Worm (Caenorhabditis elegans) whole organism, L1 larva: ENCODE results near the gene F58D12.3.

ENCODE experiments used
- Y116A8C.19 ChIP-seq: sonication (generic microtip); optimal IDR thresholded peaks from 2 replicates; lab custom pipeline; 2016; ENCODE audit warnings: missing compliant biosample characterization, missing genetic modification characterization, borderline replicate concordance
- aha-1 ChIP-seq: fragments of 150-350 bp; optimal IDR thresholded peaks from 2 replicates; lab custom pipeline; 2014; ENCODE audit warnings: missing biosample characterization, missing genetic modification characterization
- alr-1 ChIP-seq: fragments of 200-800 bp; sonication (Bioruptor generic); optimal IDR thresholded peaks from 2 replicates; lab custom pipeline; 2018; ENCODE audit warnings: borderline replicate concordance, mild to moderate bottlenecking, missing genetic modification characterization, missing compliant biosample characterization
- aly-2 ChIP-seq: fragments of 150-350 bp; optimal IDR thresholded peaks from 2 replicates; lab custom pipeline; 2014; ENCODE audit warnings: missing biosample characterization, missing genetic modification characterization
- ama-1 ChIP-seq: fragments of 150-350 bp; optimal IDR thresholded peaks from 2 replicates; lab custom pipeline; 2014
- ceh-8 ChIP-seq: fragments of 200-800 bp; sonication (Bioruptor generic); optimal IDR thresholded peaks from 2 replicates; lab custom pipeline; 2018; ENCODE audit warnings: mild to moderate bottlenecking, missing genetic modification characterization, moderate library complexity, missing compliant biosample characterization
- ceh-82 ChIP-seq, 3 experiments: fragments of 150-350 bp in 1 of 3; sonication (generic microtip) in 2 of 3; optimal IDR thresholded peaks; 2 replicates each; lab custom pipeline; 2014 to 2017; ENCODE audit warnings: missing biosample characterization in 3 of 3, missing genetic modification characterization in 3 of 3
- dsc-1 ChIP-seq: sonication (generic microtip); optimal IDR thresholded peaks from 2 replicates; lab custom pipeline; 2016; ENCODE audit warnings: mild to moderate bottlenecking, missing genetic modification characterization, missing compliant biosample characterization
- efl-1 ChIP-seq, 4 experiments: fragments of 150-350 bp; optimal IDR thresholded peaks in 3 of 4; peaks in 1 of 4; 1 replicate in 1 of 4; 2 replicates in 3 of 4; lab custom pipeline; 2014; ENCODE audit warnings: missing biosample characterization in 2 of 4, missing genetic modification characterization in 2 of 4, missing genetic modification reagents in 2 of 4
- egl-27 ChIP-seq, 2 experiments: fragments of 150-350 bp in 1 of 2; sonication (generic microtip); optimal IDR thresholded peaks; 3 replicates each; lab custom pipeline; 2017 to 2018; ENCODE audit warnings: missing biosample characterization in 2 of 2, missing genetic modification characterization in 2 of 2, missing genetic modification reagents in 2 of 2
- elt-2 ChIP-seq: sonication (generic microtip); optimal IDR thresholded peaks from 2 replicates; lab custom pipeline; 2016; ENCODE audit warnings: missing genetic modification characterization, mild to moderate bottlenecking, inconsistent platforms, missing compliant biosample characterization, missing genetic modification reagents
- elt-3 ChIP-seq, 6 experiments: fragments of 150-350 bp in 1 of 6; sonication (generic microtip); optimal IDR thresholded peaks; 2 replicates each; lab custom pipeline; 2017 to 2018; ENCODE audit warnings: missing biosample characterization in 6 of 6, missing genetic modification characterization in 6 of 6, inconsistent platforms in 1 of 6
- fkh-8 ChIP-seq: sonication (generic microtip); optimal IDR thresholded peaks from 2 replicates; lab custom pipeline; 2016; ENCODE audit warnings: mild to moderate bottlenecking, missing genetic modification characterization, missing compliant biosample characterization
- grh-1 ChIP-seq: fragments of 200-800 bp; sonication (Bioruptor generic); IDR thresholded peaks from 2 replicates; pipeline ENCODE4 v1.3.6; 2022; ENCODE audit warnings: missing genetic modification reagents, missing genetic modification characterization, missing compliant biosample characterization
- hlh-17 ChIP-seq: fragments of 200-800 bp; sonication (Bioruptor generic); optimal IDR thresholded peaks from 2 replicates; lab custom pipeline; 2018; ENCODE audit warnings: missing genetic modification characterization, mild to moderate bottlenecking, missing compliant biosample characterization, moderate library complexity, borderline replicate concordance
- lin-13 ChIP-seq: fragments of 150-350 bp; optimal IDR thresholded peaks from 2 replicates; lab custom pipeline; 2014; ENCODE audit warnings: missing biosample characterization, missing genetic modification reagents, missing genetic modification characterization
- lin-14 ChIP-seq: fragments of 200-800 bp; sonication (Bioruptor generic); optimal IDR thresholded peaks from 2 replicates; lab custom pipeline; 2018; ENCODE audit warnings: mild to moderate bottlenecking, missing genetic modification characterization, moderate library complexity, missing compliant biosample characterization
- lir-3 ChIP-seq: sonication (generic microtip); optimal IDR thresholded peaks from 2 replicates; lab custom pipeline; 2016; ENCODE audit warnings: mild to moderate bottlenecking, missing genetic modification characterization, moderate library complexity, missing compliant biosample characterization; ENCODE audit not compliant: poor library complexity
- lsy-2 ChIP-seq, 2 experiments: fragments of 150-350 bp; optimal IDR thresholded peaks; 2 replicates each; lab custom pipeline; 2014; ENCODE audit warnings: missing biosample characterization in 2 of 2, missing genetic modification characterization in 2 of 2
- mef-2 ChIP-seq: fragments of 150-350 bp; optimal IDR thresholded peaks from 2 replicates; lab custom pipeline; 2014; ENCODE audit warnings: missing biosample characterization, missing genetic modification characterization
- mep-1 ChIP-seq: fragments of 150-350 bp; optimal IDR thresholded peaks from 2 replicates; lab custom pipeline; 2014; ENCODE audit warnings: missing biosample characterization, missing genetic modification characterization
- nhr-19 ChIP-seq: fragments of 200-800 bp; sonication (Bioruptor generic); conservative IDR thresholded peaks from 2 replicates; pipeline ENCODE4 v1.3.6; 2022; ENCODE audit warnings: missing genetic modification characterization, missing compliant biosample characterization
- nhr-20 ChIP-seq: sonication (generic microtip); optimal IDR thresholded peaks from 2 replicates; lab custom pipeline; 2016; ENCODE audit warnings: mild to moderate bottlenecking, missing genetic modification characterization, missing compliant biosample characterization
- nhr-47 ChIP-seq: sonication (generic microtip); optimal IDR thresholded peaks from 2 replicates; lab custom pipeline; 2016; ENCODE audit warnings: mild to moderate bottlenecking, missing genetic modification characterization, moderate library complexity, missing compliant biosample characterization
- nhr-71 ChIP-seq: sonication (generic microtip); optimal IDR thresholded peaks from 2 replicates; lab custom pipeline; 2016; ENCODE audit warnings: mild to moderate bottlenecking, missing genetic modification characterization, moderate library complexity, missing compliant biosample characterization
- nhr-76 ChIP-seq: sonication (generic microtip); optimal IDR thresholded peaks from 2 replicates; lab custom pipeline; 2017; ENCODE audit warnings: missing biosample characterization, missing genetic modification characterization
- nhr-77 ChIP-seq: fragments of 150-350 bp; optimal IDR thresholded peaks from 2 replicates; lab custom pipeline; 2014; ENCODE audit warnings: missing biosample characterization, missing genetic modification characterization
- nhr-85 ChIP-seq: sonication (generic microtip); peaks from one replicate; lab custom pipeline; 2016; ENCODE audit warnings: missing genetic modification characterization, inconsistent platforms, missing compliant biosample characterization
- nhr-90 ChIP-seq: sonication (generic microtip); optimal IDR thresholded peaks from 2 replicates; lab custom pipeline; 2016; ENCODE audit warnings: mild to moderate bottlenecking, missing genetic modification characterization, missing compliant biosample characterization; ENCODE audit not compliant: poor library complexity
- rnt-1 ChIP-seq: sonication (generic microtip); optimal IDR thresholded peaks from 2 replicates; lab custom pipeline; 2016; ENCODE audit warnings: mild to moderate bottlenecking, missing genetic modification characterization, moderate library complexity, missing compliant biosample characterization
- snpc-4 ChIP-seq: fragments of 150-350 bp; optimal IDR thresholded peaks from 2 replicates; lab custom pipeline; 2014; ENCODE audit warnings: missing biosample characterization, missing genetic modification characterization
- sox-4 ChIP-seq: sonication (generic microtip); optimal IDR thresholded peaks from 2 replicates; lab custom pipeline; 2016; ENCODE audit warnings: missing genetic modification characterization, missing compliant biosample characterization
- swsn-7 ChIP-seq: sonication (generic microtip); optimal IDR thresholded peaks from 2 replicates; lab custom pipeline; 2016; ENCODE audit warnings: missing genetic modification characterization, missing compliant biosample characterization
- tbx-2 ChIP-seq: sonication (generic microtip); optimal IDR thresholded peaks from 2 replicates; lab custom pipeline; 2016; ENCODE audit warnings: missing genetic modification characterization, missing compliant biosample characterization
- unc-130 ChIP-seq: fragments of 150-350 bp; optimal IDR thresholded peaks from 2 replicates; lab custom pipeline; 2017; ENCODE audit warnings: missing biosample characterization, missing genetic modification characterization, inconsistent platforms
- xbp-1 ChIP-seq: sonication (generic microtip); optimal IDR thresholded peaks from 2 replicates; lab custom pipeline; 2016; ENCODE audit warnings: missing genetic modification characterization, missing compliant biosample characterization

The F58D12.3 gene

DNA sequence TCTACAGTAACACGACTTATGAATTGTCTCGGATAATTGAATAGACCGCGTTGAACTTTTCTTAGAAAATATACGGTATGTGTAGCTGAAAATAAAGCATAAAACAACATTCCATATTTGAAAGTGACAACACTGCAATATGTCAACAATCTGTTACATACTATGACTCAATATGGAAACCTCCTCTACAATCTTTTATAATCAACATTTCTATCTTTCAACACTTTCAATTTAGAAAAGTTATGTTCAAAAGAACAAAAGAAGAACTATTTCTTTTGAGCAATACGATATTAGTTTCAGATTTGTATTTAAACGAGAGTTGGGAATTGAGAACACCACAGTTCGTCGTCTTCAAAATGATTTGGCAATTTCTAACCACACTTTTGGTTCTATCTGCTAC lies 24.8 kb downstream of the F58D12.3 start, which contains the start of gene D1086.10:
Gene D1086.10, plus strand, starts transcription at position 301 of the 400 bp plus-strand sequence.
- TF ChIP-seq elt-3 (tag; optimal IDR thresholded peaks at IDR 0.05; lab: Kevin White, UChicago), result no peak
- no peak for TF ChIP-seq rnt-1 (tag; lab: Kevin White, UChicago)
- no peak for TF ChIP-seq nhr-19 (GFP tag; lab: Robert Waterston, UW)
- no peak for TF ChIP-seq Y116A8C.19 (tag; lab: Kevin White, UChicago)
- TF ChIP-seq lir-3 (tag; lab: Kevin White, UChicago), result no peak

DNA sequence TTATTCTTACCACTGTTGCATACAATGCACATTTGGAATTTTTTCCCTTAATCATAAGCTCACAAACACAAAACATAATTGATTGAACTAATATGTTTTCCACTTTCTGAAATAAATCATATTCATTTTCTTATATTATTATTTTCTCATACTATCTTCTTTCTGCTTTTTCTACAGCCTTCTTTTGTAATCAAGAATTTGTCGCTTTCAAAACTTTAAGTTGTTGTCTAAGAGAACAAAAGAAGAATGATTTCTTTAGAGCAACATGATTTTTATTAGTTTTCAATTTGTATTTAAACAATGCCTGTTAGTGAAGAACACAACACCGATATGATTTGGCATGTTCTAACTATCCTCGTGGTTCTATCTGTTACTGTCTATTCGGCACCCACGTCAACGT lies 26.3 kb downstream of the F58D12.3 start, which contains the start of gene D1086.7:
Gene D1086.7, plus strand, starts transcription at position 301 of the 400 bp plus-strand sequence.
- TF ChIP-seq hlh-17 (GFP tag; lab: Kevin White, UChicago), result no peak

DNA sequence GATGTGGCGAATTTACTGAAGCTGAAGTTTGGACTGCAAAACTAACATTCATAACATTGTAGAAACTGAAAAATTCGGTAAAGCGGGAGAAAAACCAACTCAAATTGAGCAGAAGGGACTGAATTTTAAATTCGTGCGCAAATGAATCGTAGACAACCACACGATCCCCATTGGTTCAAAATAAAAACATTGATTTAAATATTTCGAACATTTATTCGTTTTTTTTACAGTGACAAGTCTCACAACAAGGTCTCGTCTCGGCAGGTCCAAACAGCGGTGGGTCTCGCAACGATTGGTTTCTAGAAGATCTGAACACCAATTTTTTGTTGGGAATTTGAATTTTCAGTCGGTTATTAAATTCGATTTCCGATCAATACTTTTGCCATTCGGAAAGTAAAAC lies 27.9 kb downstream of the F58D12.3 start, which contains the start of gene D1086.18:
Gene D1086.18, plus strand, starts transcription at position 301 of the 400 bp plus-strand sequence.
- no peak for TF ChIP-seq hlh-17 (GFP tag; lab: Kevin White, UChicago)
- TF ChIP-seq nhr-77, result no peak
- no peak for TF ChIP-seq lsy-2 (tag; optimal IDR thresholded peaks at IDR 0.05; lab: Kevin White, UChicago)
- no peak for TF ChIP-seq ceh-8 (GFP tag; lab: Kevin White, UChicago)
- no peak for TF ChIP-seq egl-27 (tag; optimal IDR thresholded peaks at IDR 0.05; lab: Kevin White, UChicago)
- TF ChIP-seq efl-1 (optimal IDR thresholded peaks at IDR 0.05; lab: Kevin White, UChicago), result no peak
- TF ChIP-seq efl-1 (GFP tag; optimal IDR thresholded peaks at IDR 0.05 in 1 of 2; lab: Kevin White, UChicago), result no peak
- no peak for TF ChIP-seq aha-1

DNA sequence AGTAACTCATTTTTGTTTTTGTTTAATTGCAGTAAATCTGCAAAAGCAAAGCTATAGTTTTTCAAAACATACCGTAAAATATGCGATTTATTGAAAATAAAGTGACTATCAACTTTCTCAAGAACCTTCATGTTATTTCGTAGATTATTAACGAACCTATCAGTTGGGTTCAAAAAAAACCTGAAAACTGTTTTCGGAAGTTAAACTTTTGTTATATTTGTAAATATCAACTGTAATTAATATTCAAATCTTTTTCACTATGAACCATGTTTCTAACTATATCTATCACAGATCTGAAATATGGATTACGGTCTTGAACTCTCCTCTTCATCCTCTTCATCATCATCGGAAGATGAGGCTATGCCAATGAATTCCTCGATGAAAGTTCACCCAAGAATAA lies 30.4 kb downstream of the F58D12.3 start, which contains the start of gene D1086.19:
Gene D1086.19, plus strand, starts transcription at position 301 of the 400 bp plus-strand sequence.
- TF ChIP-seq lir-3 (tag; lab: Kevin White, UChicago), result no peak
- no peak for TF ChIP-seq grh-1 (GFP tag; lab: Robert Waterston, UW)
- TF ChIP-seq rnt-1 (tag; lab: Kevin White, UChicago), result no peak
- no peak for TF ChIP-seq lsy-2 (tag; optimal IDR thresholded peaks at IDR 0.05; lab: Kevin White, UChicago)
- TF ChIP-seq efl-1 (optimal IDR thresholded peaks at IDR 0.05; lab: Kevin White, UChicago), result no peak
- no peak for TF ChIP-seq efl-1 (GFP tag; optimal IDR thresholded peaks at IDR 0.05 in 1 of 2; lab: Kevin White, UChicago)
- TF ChIP-seq nhr-76, result no peak
- no peak for TF ChIP-seq ceh-82 (tag; optimal IDR thresholded peaks at IDR 0.05; lab: Kevin White, UChicago)
- no peak for TF ChIP-seq tbx-2 (tag; lab: Kevin White, UChicago)
- TF ChIP-seq lin-13 (GFP tag; lab: Kevin White, UChicago), result no peak

DNA sequence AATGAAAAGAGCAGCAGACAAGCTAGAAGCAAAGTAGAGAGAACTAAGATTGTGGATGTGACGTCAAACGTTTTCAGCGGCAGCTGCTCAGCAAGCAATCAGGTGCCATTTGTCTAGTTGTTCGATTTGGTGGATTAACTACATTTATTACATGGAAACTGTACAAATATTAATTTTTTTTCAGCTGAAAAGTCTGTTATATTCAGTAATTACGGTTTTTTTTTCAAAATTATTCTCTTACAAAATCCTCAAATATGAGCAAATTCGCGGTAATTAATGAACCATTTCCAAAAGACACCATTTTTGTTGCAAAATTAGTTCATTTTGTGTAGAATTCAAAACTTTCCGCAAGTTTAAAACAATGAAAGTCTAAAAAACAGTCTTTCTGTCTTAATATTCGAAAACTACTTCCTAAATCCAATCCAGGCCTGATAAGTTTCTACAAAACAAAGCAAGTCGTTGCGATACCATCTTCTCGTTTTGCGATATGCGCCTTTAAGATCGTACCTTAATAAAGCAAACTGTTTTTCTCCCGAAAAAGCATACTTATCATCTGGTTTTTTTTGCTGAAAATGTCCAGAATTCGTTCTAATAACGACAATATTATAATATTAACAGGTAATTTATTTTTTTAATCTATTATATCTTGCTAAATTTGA lies 32.8 kb downstream of the F58D12.3 start, which contains the start of the genes D1086.5 and him-5:
Gene D1086.5, minus strand, starts transcription at position 51 of the 659 bp plus-strand sequence.
Gene him-5, plus strand, starts transcription at position 118 of the 659 bp plus-strand sequence.
- TF ChIP-seq lin-14 (no peak), unc-130 (tag; lab: Kevin White, UChicago) (peak; percentile 8), aly-2 (tag; lab: Kevin White, UChicago) (no peak), rnt-1 (tag; lab: Kevin White, UChicago) (peak; percentile 17)

DNA sequence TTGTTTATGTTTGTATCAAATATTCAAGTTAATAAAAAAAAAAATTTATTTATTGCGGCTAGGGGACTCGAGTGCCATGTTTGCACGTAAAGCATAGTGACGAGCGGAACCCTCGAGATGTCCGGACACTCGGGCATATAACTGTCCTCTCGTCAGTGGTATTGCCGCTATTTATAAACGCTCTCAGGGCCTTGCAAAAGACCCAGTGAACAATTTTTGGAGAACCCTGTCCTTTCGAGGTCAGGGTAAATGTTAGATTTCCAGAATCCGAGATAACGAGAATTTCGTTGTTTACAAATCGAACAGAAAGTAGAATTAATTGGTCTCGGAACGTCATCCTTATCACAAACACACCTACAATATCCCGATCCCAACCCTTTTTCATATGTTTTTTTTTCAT lies 34.8 kb downstream of the F58D12.3 start, which contains the start of gene D1086.3:
Gene D1086.3, plus strand, starts transcription at position 390 of the 400 bp plus-strand sequence.
- TF ChIP-seq mef-2 (tag; lab: Kevin White, UChicago), result no peak
- peak; percentile 4 for TF ChIP-seq mep-1
- peak; percentile 51 for TF ChIP-seq nhr-20 (tag; lab: Kevin White, UChicago)
- peak; percentile 72 for TF ChIP-seq nhr-47 (tag; lab: Kevin White, UChicago)
- peak; percentile 27 for TF ChIP-seq xbp-1 (tag; lab: Kevin White, UChicago)
- TF ChIP-seq tbx-2 (tag; lab: Kevin White, UChicago), result peak; percentile 31
- TF ChIP-seq nhr-71 (tag; lab: Kevin White, UChicago), result peak; percentile 82
- TF ChIP-seq lsy-2 (tag; optimal IDR thresholded peaks at IDR 0.05; lab: Kevin White, UChicago), result peak in 1 of 2 experiments; percentile 42
- no peak for TF ChIP-seq sox-4 (tag; lab: Kevin White, UChicago)
- TF ChIP-seq fkh-8 (tag; lab: Kevin White, UChicago), result no peak
- peak; percentile 4 for TF ChIP-seq lin-14
- TF ChIP-seq dsc-1 (tag; lab: Kevin White, UChicago), result peak; percentile 47
- peak; percentile 70 for TF ChIP-seq ama-1 (lab: Kevin White, UChicago)
- peak; percentile 82 for TF ChIP-seq nhr-90
- peak in 1 of 6 experiments; percentile 7 for TF ChIP-seq elt-3 (tag; optimal IDR thresholded peaks at IDR 0.05; lab: Kevin White, UChicago)
- peak; percentile 87 for TF ChIP-seq nhr-85 (tag; lab: Kevin White, UChicago)
- TF ChIP-seq nhr-19 (GFP tag; lab: Robert Waterston, UW), result peak; percentile 80
- TF ChIP-seq rnt-1 (tag; lab: Kevin White, UChicago), result peak; percentile 82
- peak; percentile 98 for TF ChIP-seq snpc-4
- TF ChIP-seq efl-1 (optimal IDR thresholded peaks at IDR 0.05; lab: Kevin White, UChicago), result peak; percentile 17 to 47
- TF ChIP-seq efl-1 (GFP tag; optimal IDR thresholded peaks at IDR 0.05 in 1 of 2; lab: Kevin White, UChicago), result peak in 1 of 2 experiments; percentile 92
- peak; percentile 55 for TF ChIP-seq elt-2 (tag; lab: Kevin White, UChicago)
- no peak for TF ChIP-seq alr-1 (tag; lab: Kevin White, UChicago)
- peak; percentile 65 for TF ChIP-seq swsn-7 (tag; lab: Kevin White, UChicago)
- TF ChIP-seq grh-1 (GFP tag; lab: Robert Waterston, UW), result peak; percentile 53; the same call in 1 of the 2 replicates
